Worm (Caenorhabditis elegans): ENCODE data around the gene col-167.

DNA sequence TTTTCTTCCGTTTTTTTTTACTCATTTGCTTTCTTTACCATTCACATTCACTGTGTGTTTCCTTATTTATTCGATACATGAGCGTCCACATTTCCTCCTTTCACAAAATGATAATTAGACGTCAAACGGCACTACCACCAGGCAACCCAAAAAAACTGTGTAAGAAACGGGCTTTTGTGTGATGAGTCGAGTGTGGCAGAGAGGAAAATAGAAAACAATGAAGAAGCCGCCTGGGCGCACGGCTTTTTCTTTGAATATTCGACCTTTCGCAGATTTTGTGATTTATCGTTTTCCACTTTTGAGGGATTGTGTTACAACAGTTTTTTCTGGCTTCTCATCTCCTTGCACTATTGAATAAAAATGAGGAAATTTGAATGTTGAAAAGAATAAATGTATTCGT lies 45.0 kb upstream of the col-167 start:
- no peak for TF ChIP-seq ama-1 (optimal IDR thresholded peaks at IDR 0.05)
- TF ChIP-seq snpc-4 (tag; optimal IDR thresholded peaks at IDR 0.05) = no peak
- TF ChIP-seq peb-1 (tag; optimal IDR thresholded peaks at IDR 0.05) = no peak
- no peak for TF ChIP-seq nhr-21 (tag; optimal IDR thresholded peaks at IDR 0.05)
- no peak for TF ChIP-seq unc-62 (GFP tag; optimal IDR thresholded peaks at IDR 0.05)
- TF ChIP-seq gmeb-1 (tag; optimal IDR thresholded peaks at IDR 0.05) = no peak
